Worm (Caenorhabditis elegans) whole organism, L1 larva: ENCODE data around the gene F59B2.9.

Experiments used
- C04F5.9 ChIP-seq: sonication (generic microtip); optimal IDR thresholded peaks from 2 replicates; lab custom pipeline; 2016; ENCODE audit warnings: missing genetic modification characterization, missing compliant biosample characterization
- C16A3.4 ChIP-seq: fragments of 150-350 bp; optimal IDR thresholded peaks from 2 replicates; lab custom pipeline; 2014; ENCODE audit warnings: missing biosample characterization, missing genetic modification characterization
- F16B12.6 ChIP-seq: fragments of 150-350 bp; optimal IDR thresholded peaks from 2 replicates; lab custom pipeline; 2014; ENCODE audit warnings: missing biosample characterization, missing genetic modification characterization
- alr-1 ChIP-seq: fragments of 200-800 bp; sonication (Bioruptor generic); optimal IDR thresholded peaks from 2 replicates; lab custom pipeline; 2018; ENCODE audit warnings: borderline replicate concordance, mild to moderate bottlenecking, missing genetic modification characterization, missing compliant biosample characterization
- aly-2 ChIP-seq: fragments of 150-350 bp; optimal IDR thresholded peaks from 2 replicates; lab custom pipeline; 2014; ENCODE audit warnings: missing biosample characterization, missing genetic modification characterization
- blmp-1 ChIP-seq: fragments of 150-350 bp; optimal IDR thresholded peaks from 2 replicates; lab custom pipeline; 2014; ENCODE audit warnings: missing biosample characterization, missing genetic modification characterization
- ceh-8 ChIP-seq: fragments of 200-800 bp; sonication (Bioruptor generic); optimal IDR thresholded peaks from 2 replicates; lab custom pipeline; 2018; ENCODE audit warnings: mild to moderate bottlenecking, missing genetic modification characterization, moderate library complexity, missing compliant biosample characterization
- ceh-82 ChIP-seq, 3 experiments: fragments of 150-350 bp in 1 of 3; sonication (generic microtip) in 2 of 3; optimal IDR thresholded peaks; 2 replicates each; lab custom pipeline; 2014 to 2017; ENCODE audit warnings: missing biosample characterization in 3 of 3, missing genetic modification characterization in 3 of 3
- ceh-88 ChIP-seq: fragments of 200-800 bp; sonication (Bioruptor generic); IDR thresholded peaks from 2 replicates; pipeline ENCODE4 v1.3.6; 2022; ENCODE audit warnings: missing genetic modification characterization, missing compliant biosample characterization
- ceh-90 ChIP-seq: sonication (generic microtip); optimal IDR thresholded peaks from 2 replicates; lab custom pipeline; 2016; ENCODE audit warnings: missing genetic modification characterization, missing compliant biosample characterization
- ces-1 ChIP-seq: fragments of 150-350 bp; optimal IDR thresholded peaks from 2 replicates; lab custom pipeline; 2014; ENCODE audit warnings: missing biosample characterization, missing genetic modification reagents, missing genetic modification characterization
- dpl-1 ChIP-seq, 3 experiments: fragments of 150-350 bp in 2 of 3; sonication (generic microtip) in 1 of 3; optimal IDR thresholded peaks; 2 replicates each; lab custom pipeline; 2014 to 2017; ENCODE audit warnings: missing biosample characterization in 3 of 3, missing genetic modification characterization in 3 of 3, missing genetic modification reagents in 3 of 3
- dsc-1 ChIP-seq: sonication (generic microtip); optimal IDR thresholded peaks from 2 replicates; lab custom pipeline; 2016; ENCODE audit warnings: mild to moderate bottlenecking, missing genetic modification characterization, missing compliant biosample characterization
- efl-1 ChIP-seq, 4 experiments: fragments of 150-350 bp; optimal IDR thresholded peaks in 3 of 4; peaks in 1 of 4; 1 replicate in 1 of 4; 2 replicates in 3 of 4; lab custom pipeline; 2014; ENCODE audit warnings: missing biosample characterization in 2 of 4, missing genetic modification characterization in 2 of 4, missing genetic modification reagents in 2 of 4
- egl-13 ChIP-seq: sonication (generic microtip); optimal IDR thresholded peaks from 2 replicates; lab custom pipeline; 2016; ENCODE audit warnings: missing genotype, missing genetic modification reagents, missing genetic modification characterization, missing compliant biosample characterization
- egl-27 ChIP-seq, 2 experiments: fragments of 150-350 bp in 1 of 2; sonication (generic microtip); optimal IDR thresholded peaks; 3 replicates each; lab custom pipeline; 2017 to 2018; ENCODE audit warnings: missing biosample characterization in 2 of 2, missing genetic modification characterization in 2 of 2, missing genetic modification reagents in 2 of 2
- fkh-10 ChIP-seq: sonication (generic microtip); optimal IDR thresholded peaks from 2 replicates; lab custom pipeline; 2017; ENCODE audit warnings: missing biosample characterization, missing genetic modification reagents, missing genetic modification characterization
- fkh-8 ChIP-seq: sonication (generic microtip); optimal IDR thresholded peaks from 2 replicates; lab custom pipeline; 2016; ENCODE audit warnings: mild to moderate bottlenecking, missing genetic modification characterization, missing compliant biosample characterization
- fos-1 ChIP-seq: fragments of 150-350 bp; optimal IDR thresholded peaks from 2 replicates; lab custom pipeline; 2014; ENCODE audit warnings: missing biosample characterization, missing genetic modification characterization
- irx-1 ChIP-seq: sonication (generic microtip); optimal IDR thresholded peaks from 2 replicates; lab custom pipeline; 2016; ENCODE audit warnings: missing genetic modification characterization, missing compliant biosample characterization
- isw-1 ChIP-seq: fragments of 200-800 bp; sonication (Bioruptor generic); IDR thresholded peaks from 2 replicates; pipeline ENCODE4 v1.3.6; 2022; ENCODE audit warnings: missing genetic modification characterization, missing compliant biosample characterization
- lin-13 ChIP-seq: fragments of 150-350 bp; optimal IDR thresholded peaks from 2 replicates; lab custom pipeline; 2014; ENCODE audit warnings: missing biosample characterization, missing genetic modification reagents, missing genetic modification characterization
- lin-14 ChIP-seq: fragments of 200-800 bp; sonication (Bioruptor generic); optimal IDR thresholded peaks from 2 replicates; lab custom pipeline; 2018; ENCODE audit warnings: mild to moderate bottlenecking, missing genetic modification characterization, moderate library complexity, missing compliant biosample characterization
- lin-15B ChIP-seq: fragments of 150-350 bp; sonication (generic microtip); optimal IDR thresholded peaks from 3 replicates; lab custom pipeline; 2014; ENCODE audit warnings: missing biosample characterization, missing genetic modification characterization
- lin-35 ChIP-seq, 2 experiments: fragments of 150-350 bp; optimal IDR thresholded peaks; 2 replicates each; lab custom pipeline; 2014; ENCODE audit warnings: missing biosample characterization in 2 of 2, missing genetic modification characterization in 2 of 2, missing genetic modification reagents in 2 of 2
- lin-39 ChIP-seq: fragments of 150-350 bp; optimal IDR thresholded peaks from 2 replicates; lab custom pipeline; 2014; ENCODE audit warnings: missing biosample characterization, missing genetic modification reagents, missing genetic modification characterization
- lsy-2 ChIP-seq, 2 experiments: fragments of 150-350 bp; optimal IDR thresholded peaks; 2 replicates each; lab custom pipeline; 2014; ENCODE audit warnings: missing biosample characterization in 2 of 2, missing genetic modification characterization in 2 of 2
- mdl-1 ChIP-seq, 2 experiments: fragments of 150-350 bp; optimal IDR thresholded peaks; 2 replicates each; lab custom pipeline; 2014 to 2017; ENCODE audit warnings: missing biosample characterization in 2 of 2, missing genetic modification characterization in 2 of 2, inconsistent platforms in 1 of 2
- mef-2 ChIP-seq: fragments of 150-350 bp; optimal IDR thresholded peaks from 2 replicates; lab custom pipeline; 2014; ENCODE audit warnings: missing biosample characterization, missing genetic modification characterization
- mep-1 ChIP-seq: fragments of 150-350 bp; optimal IDR thresholded peaks from 2 replicates; lab custom pipeline; 2014; ENCODE audit warnings: missing biosample characterization, missing genetic modification characterization
- nhr-11 ChIP-seq: fragments of 150-350 bp; optimal IDR thresholded peaks from 2 replicates; lab custom pipeline; 2014; ENCODE audit warnings: missing biosample characterization, missing genetic modification characterization
- nhr-20 ChIP-seq: sonication (generic microtip); optimal IDR thresholded peaks from 2 replicates; lab custom pipeline; 2016; ENCODE audit warnings: mild to moderate bottlenecking, missing genetic modification characterization, missing compliant biosample characterization
- nhr-47 ChIP-seq: sonication (generic microtip); optimal IDR thresholded peaks from 2 replicates; lab custom pipeline; 2016; ENCODE audit warnings: mild to moderate bottlenecking, missing genetic modification characterization, moderate library complexity, missing compliant biosample characterization
- nhr-77 ChIP-seq: fragments of 150-350 bp; optimal IDR thresholded peaks from 2 replicates; lab custom pipeline; 2014; ENCODE audit warnings: missing biosample characterization, missing genetic modification characterization
- nhr-85 ChIP-seq: sonication (generic microtip); peaks from one replicate; lab custom pipeline; 2016; ENCODE audit warnings: missing genetic modification characterization, inconsistent platforms, missing compliant biosample characterization
- nhr-90 ChIP-seq: sonication (generic microtip); optimal IDR thresholded peaks from 2 replicates; lab custom pipeline; 2016; ENCODE audit warnings: mild to moderate bottlenecking, missing genetic modification characterization, missing compliant biosample characterization; ENCODE audit not compliant: poor library complexity
- rnt-1 ChIP-seq: sonication (generic microtip); optimal IDR thresholded peaks from 2 replicates; lab custom pipeline; 2016; ENCODE audit warnings: mild to moderate bottlenecking, missing genetic modification characterization, moderate library complexity, missing compliant biosample characterization
- skn-1 ChIP-seq: fragments of 150-350 bp; optimal IDR thresholded peaks from 2 replicates; lab custom pipeline; 2014; ENCODE audit warnings: missing biosample characterization, missing genetic modification characterization
- sptf-1 ChIP-seq: fragments of 150-350 bp; optimal IDR thresholded peaks from 2 replicates; lab custom pipeline; 2014; ENCODE audit warnings: missing biosample characterization, missing genetic modification characterization
- sup-37 ChIP-seq: fragments of 200-800 bp; sonication (Bioruptor generic); optimal IDR thresholded peaks from 2 replicates; lab custom pipeline; 2018; ENCODE audit warnings: mild to moderate bottlenecking, missing genetic modification characterization, missing compliant biosample characterization
- tbx-2 ChIP-seq: sonication (generic microtip); optimal IDR thresholded peaks from 2 replicates; lab custom pipeline; 2016; ENCODE audit warnings: missing genetic modification characterization, missing compliant biosample characterization
- unc-30 ChIP-seq: sonication (generic microtip); optimal IDR thresholded peaks from 2 replicates; lab custom pipeline; 2017; ENCODE audit warnings: missing biosample characterization, missing genetic modification characterization
- unc-86 ChIP-seq: sonication (generic microtip); optimal IDR thresholded peaks from 2 replicates; lab custom pipeline; 2016; ENCODE audit warnings: missing genetic modification characterization, missing compliant biosample characterization
- xbp-1 ChIP-seq: sonication (generic microtip); optimal IDR thresholded peaks from 2 replicates; lab custom pipeline; 2016; ENCODE audit warnings: missing genetic modification characterization, missing compliant biosample characterization
- zag-1 ChIP-seq: fragments of 150-350 bp; optimal IDR thresholded peaks from 2 replicates; lab custom pipeline; 2014; ENCODE audit warnings: missing biosample characterization, missing genetic modification characterization
- ztf-11 ChIP-seq, 2 experiments: sonication (generic microtip); optimal IDR thresholded peaks; 2 replicates each; lab custom pipeline; 2016 to 2017; ENCODE audit warnings: missing genetic modification characterization in 2 of 2, missing biosample characterization in 1 of 2, missing compliant biosample characterization in 1 of 2
- ztf-4 ChIP-seq: fragments of 150-350 bp; optimal IDR thresholded peaks from 2 replicates; lab custom pipeline; 2014; ENCODE audit warnings: missing biosample characterization, missing genetic modification characterization

Gene F59B2.9

ce11 chrIII:8985965-8986364, 26.2 kb downstream of the F59B2.9 start (continued):
- TF ChIP-seq mep-1 (tag; lab: Kevin White, UChicago) (no peak), ces-1 (GFP tag; lab: Kevin White, UChicago) (no peak), nhr-11 (no peak), lin-14 (GFP tag; lab: Kevin White, UChicago) (peak; percentile 61), dsc-1 (tag; lab: Kevin White, UChicago) (peak; percentile 4), ceh-82 (tag; optimal IDR thresholded peaks at IDR 0.05; lab: Kevin White, UChicago) (no peak), nhr-47 (tag; lab: Kevin White, UChicago) (no peak), lin-13 (GFP tag; lab: Kevin White, UChicago) (no peak), nhr-20 (tag; lab: Kevin White, UChicago) (peak; percentile 8), egl-27 (tag; optimal IDR thresholded peaks at IDR 0.05; lab: Kevin White, UChicago) (no peak), mdl-1 (tag; optimal IDR thresholded peaks at IDR 0.05; lab: Kevin White, UChicago) (peak in 1 of 2 experiments; percentile 44), ceh-88 (no peak), efl-1 (optimal IDR thresholded peaks at IDR 0.05; lab: Kevin White, UChicago) (no peak), efl-1 (GFP tag; optimal IDR thresholded peaks at IDR 0.05 in 1 of 2; lab: Kevin White, UChicago) (peak in 1 of 2 experiments; percentile 76), nhr-90 (tag; lab: Kevin White, UChicago) (peak; percentile 31), sup-37 (GFP tag; lab: Kevin White, UChicago) (no peak), fos-1 (tag; lab: Kevin White, UChicago) (no peak), zag-1 (no peak), mef-2 (no peak), C16A3.4 (tag; lab: Kevin White, UChicago) (no peak), ceh-8 (GFP tag; lab: Kevin White, UChicago) (no peak), ceh-90 (no peak), lsy-2 (tag; optimal IDR thresholded peaks at IDR 0.05; lab: Kevin White, UChicago) (no peak), fkh-8 (tag; lab: Kevin White, UChicago) (peak; percentile 16)

ce11 chrIII:8985461-8985860, 26.7 kb downstream of the F59B2.9 start:
- TF ChIP-seq lin-35 (GFP tag; optimal IDR thresholded peaks at IDR 0.05; lab: Kevin White, UChicago) (peak in 1 of 2 experiments; percentile 11), ztf-11 (tag; optimal IDR thresholded peaks at IDR 0.05; lab: Kevin White, UChicago) (no peak), unc-30 (no peak), dpl-1 (GFP tag; optimal IDR thresholded peaks at IDR 0.05; lab: Kevin White, UChicago) (peak in 1 of 3 experiments; percentile 40), aly-2 (tag; lab: Kevin White, UChicago) (no peak), egl-13 (tag; lab: Kevin White, UChicago) (no peak), lin-15B (no peak), blmp-1 (tag; lab: Kevin White, UChicago) (no peak), efl-1 (optimal IDR thresholded peaks at IDR 0.05; lab: Kevin White, UChicago) (no peak), efl-1 (GFP tag; optimal IDR thresholded peaks at IDR 0.05 in 1 of 2; lab: Kevin White, UChicago) (peak in 1 of 2 experiments; percentile 41), F16B12.6 (peak; percentile 5)

- no peak for TF ChIP-seq C04F5.9 (tag; lab: Kevin White, UChicago)
- peak; percentile 49 for TF ChIP-seq rnt-1
- TF ChIP-seq nhr-77, result peak; percentile 82
- peak; percentile 78 for TF ChIP-seq mep-1 (tag; lab: Kevin White, UChicago)
- peak; percentile 61 for TF ChIP-seq skn-1 (tag; lab: Kevin White, UChicago)
- peak; percentile 9; the same call in 1 of the 2 replicates for TF ChIP-seq isw-1 (GFP tag; lab: Robert Waterston, UW)
- peak; percentile 97 for TF ChIP-seq lin-14 (GFP tag; lab: Kevin White, UChicago)
- TF ChIP-seq nhr-85 (tag; lab: Kevin White, UChicago), result peak; percentile 80
- peak; percentile 56 for TF ChIP-seq irx-1 (tag; lab: Kevin White, UChicago)
- peak; percentile 59 for TF ChIP-seq fkh-8 (tag; lab: Kevin White, UChicago)
- TF ChIP-seq fkh-10 (GFP tag; lab: Kevin White, UChicago), result peak; percentile 47
- peak; percentile 34 for TF ChIP-seq lin-15B
- TF ChIP-seq ceh-88, result 0 out of 2 replicates have a peak, but pooled peaks have one; percentile 28
- peak; percentile 48 for TF ChIP-seq dsc-1 (tag; lab: Kevin White, UChicago)
- no peak for TF ChIP-seq sptf-1 (tag; lab: Kevin White, UChicago)
- peak; percentile 44 to 55 (median 47) for TF ChIP-seq dpl-1 (GFP tag; optimal IDR thresholded peaks at IDR 0.05; lab: Kevin White, UChicago)
- TF ChIP-seq mdl-1 (tag; optimal IDR thresholded peaks at IDR 0.05; lab: Kevin White, UChicago), result peak in 1 of 2 experiments; percentile 62
- TF ChIP-seq lin-35 (GFP tag; optimal IDR thresholded peaks at IDR 0.05; lab: Kevin White, UChicago), result peak; percentile 54 to 67
- TF ChIP-seq nhr-47 (tag; lab: Kevin White, UChicago), result peak; percentile 50
- TF ChIP-seq alr-1, result no peak
- no peak for TF ChIP-seq zag-1
- no peak for TF ChIP-seq lin-39 (tag; lab: Kevin White, UChicago)
- peak; percentile 41 for TF ChIP-seq xbp-1 (tag; lab: Kevin White, UChicago)
- TF ChIP-seq ceh-82 (tag; optimal IDR thresholded peaks at IDR 0.05; lab: Kevin White, UChicago), result peak in 2 of 3 experiments; percentile 57 to 77
- no peak for TF ChIP-seq ceh-8 (GFP tag; lab: Kevin White, UChicago)
- peak; percentile 71 for TF ChIP-seq tbx-2
- peak; percentile 31 for TF ChIP-seq unc-86
- peak; percentile 45 for TF ChIP-seq blmp-1 (tag; lab: Kevin White, UChicago)
- TF ChIP-seq ztf-4 (tag; lab: Kevin White, UChicago), result peak; percentile 37
- TF ChIP-seq fos-1 (tag; lab: Kevin White, UChicago), result no peak
These were observed 27.2 kb downstream of the F59B2.9 start for ce11 chrIII:8984960-8985359.
